Worm (Caenorhabditis elegans): Measurements from ENCODE around the gene apc-11.

ce11 chrIII:4562070-4562788 lies 32.0 kb downstream of the apc-11 start, which contains the start of gene pan-1:
- TF ChIP-seq him-1 (tag; optimal IDR thresholded peaks at IDR 0.05) = no peak
- TF ChIP-seq W03F9.2 (tag; optimal IDR thresholded peaks at IDR 0.05) = peak; percentile 43

Data from whole organism, L4/young adult.